Worm (Caenorhabditis elegans) whole organism, L1 larva: ENCODE data around the gene exos-7.
A peak's percentile ranks its signal among the peaks of the same experiment; 100 is the strongest.

Experiments used
- aly-2 ChIP-seq: fragments of 150-350 bp; optimal IDR thresholded peaks from 2 replicates; lab custom pipeline; 2014; ENCODE audit warnings: missing biosample characterization, missing genetic modification characterization
- lin-35 ChIP-seq, 2 experiments: fragments of 150-350 bp; optimal IDR thresholded peaks; 2 replicates each; lab custom pipeline; 2014; ENCODE audit warnings: missing biosample characterization in 2 of 2, missing genetic modification characterization in 2 of 2, missing genetic modification reagents in 2 of 2
- tbx-2 ChIP-seq: sonication (generic microtip); optimal IDR thresholded peaks from 2 replicates; lab custom pipeline; 2016; ENCODE audit warnings: missing genetic modification characterization, missing compliant biosample characterization
- ztf-4 ChIP-seq: fragments of 150-350 bp; optimal IDR thresholded peaks from 2 replicates; lab custom pipeline; 2014; ENCODE audit warnings: missing biosample characterization, missing genetic modification characterization

exos-7 gene

ce11 chrV:20879069-20879667 is 40.5 kb downstream of the exos-7 start, which contains the start of gene unc-80 (continued):
- TF ChIP-seq aly-2 (tag; lab: Kevin White, UChicago): peak; percentile 37
- peak; percentile 56 for TF ChIP-seq tbx-2
- peak in 1 of 2 experiments; percentile 32 for TF ChIP-seq lin-35 (GFP tag; optimal IDR thresholded peaks at IDR 0.05; lab: Kevin White, UChicago)
- peak; percentile 3 for TF ChIP-seq ztf-4
